Fruit fly (Drosophila melanogaster) whole organism, embryonic: ENCODE measurements around the gene CG1545.

Experiments
- B-H1 ChIP-seq: fragments of 200-800 bp; sonication (Bioruptor generic); IDR thresholded peaks from 3 replicates; pipeline ENCODE4 v1.3.6; 2022; ENCODE audit warnings: missing biosample characterization, missing genetic modification characterization
- BtbVII ChIP-seq: fragments of 200-800 bp; sonication (Bioruptor generic); optimal IDR thresholded peaks from 3 replicates; lab custom pipeline; 2017; ENCODE audit warnings: missing biosample characterization, mild to moderate bottlenecking, missing genetic modification characterization
- CG12155 ChIP-seq: fragments of 200-800 bp; sonication (Bioruptor generic); optimal IDR thresholded peaks from 3 replicates; lab custom pipeline; 2016; ENCODE audit warnings: missing biosample characterization, missing genetic modification characterization
- CG12219 ChIP-seq: fragments of 200-800 bp; sonication (Bioruptor generic); optimal IDR thresholded peaks from 3 replicates; lab custom pipeline; 2018; ENCODE audit warnings: missing biosample characterization, mild to moderate bottlenecking, missing genetic modification characterization
- CG14441 ChIP-seq: fragments of 200-800 bp; sonication (Bioruptor generic); IDR thresholded peaks from 2 replicates; pipeline ENCODE4 v1.3.6; 2022; ENCODE audit warnings: missing biosample characterization, missing genetic modification characterization
- CG17328 ChIP-seq: fragments of 200-800 bp; sonication (Bioruptor generic); IDR thresholded peaks from 2 replicates; pipeline ENCODE4 v1.3.6; 2022; ENCODE audit warnings: missing biosample characterization, missing genetic modification characterization
- CG17612 ChIP-seq: fragments of 200-800 bp; sonication (Bioruptor generic); IDR thresholded peaks from 2 replicates; pipeline ENCODE4 v1.3.6; 2022; ENCODE audit warnings: missing biosample characterization, missing genetic modification characterization
- CG17912 ChIP-seq: fragments of 200-800 bp; sonication (Bioruptor generic); optimal IDR thresholded peaks from 2 replicates; lab custom pipeline; 2018; ENCODE audit warnings: missing biosample characterization, mild to moderate bottlenecking, missing genetic modification characterization
- CG1832 ChIP-seq: fragments of 200-800 bp; sonication (Bioruptor generic); optimal IDR thresholded peaks from 2 replicates; lab custom pipeline; 2017; ENCODE audit warnings: missing biosample characterization, mild to moderate bottlenecking, missing genetic modification characterization, inconsistent platforms
- CG2875 ChIP-seq: fragments of 200-800 bp; sonication (Bioruptor generic); optimal IDR thresholded peaks from 2 replicates; lab custom pipeline; 2017; ENCODE audit warnings: missing biosample characterization, mild to moderate bottlenecking, missing genetic modification characterization, missing genetic modification reagents
- CG30020 ChIP-seq: fragments of 200-800 bp; optimal IDR thresholded peaks from 2 replicates; lab custom pipeline; 2019; ENCODE audit warnings: missing biosample characterization, mild to moderate bottlenecking, missing genetic modification characterization, moderate library complexity
- CG6791 ChIP-seq: fragments of 200-800 bp; sonication (Bioruptor generic); IDR thresholded peaks from 3 replicates; pipeline ENCODE4 v1.3.6; 2022; ENCODE audit warnings: missing biosample characterization, missing genetic modification characterization; ENCODE audit not compliant: partially characterized antibody
- CG7556 ChIP-seq: fragments of 200-800 bp; sonication (Bioruptor generic); optimal IDR thresholded peaks from 2 replicates; lab custom pipeline; 2017; ENCODE audit warnings: missing biosample characterization, mild to moderate bottlenecking, missing genetic modification characterization
- CG7928 ChIP-seq: fragments of 200-800 bp; sonication (Bioruptor generic); optimal IDR thresholded peaks from 2 replicates; lab custom pipeline; 2017; ENCODE audit warnings: missing biosample characterization, mild to moderate bottlenecking, missing genetic modification characterization
- CG8388 ChIP-seq: fragments of 200-800 bp; sonication (Bioruptor generic); optimal IDR thresholded peaks from 2 replicates; lab custom pipeline; 2019; ENCODE audit warnings: missing biosample characterization, mild to moderate bottlenecking, missing genetic modification characterization, moderate library complexity
- D ChIP-seq, 2 experiments: fragments of 200-800 bp in 1 of 2; fragments of >200 bp in 1 of 2; sonication (Bioruptor generic) in 1 of 2; optimal IDR thresholded peaks; 2 replicates in 1 of 2; 3 replicates in 1 of 2; lab custom pipeline; 2017; ENCODE audit warnings: mild to moderate bottlenecking in 1 of 2, missing biosample characterization in 1 of 2, missing genetic modification characterization in 1 of 2, missing genetic modification reagents in 1 of 2
- Fer2 ChIP-seq: fragments of 200-800 bp; sonication (Bioruptor generic); optimal IDR thresholded peaks from 2 replicates; lab custom pipeline; 2018; ENCODE audit warnings: missing biosample characterization, mild to moderate bottlenecking, missing genetic modification characterization, moderate library complexity
- Gsc ChIP-seq: fragments of 200-800 bp; sonication (Bioruptor generic); IDR thresholded peaks from 2 replicates; pipeline ENCODE4 v1.3.6; 2022; ENCODE audit warnings: missing biosample characterization, missing genetic modification characterization
- Gug ChIP-seq: fragments of 200-800 bp; sonication (Bioruptor generic); IDR thresholded peaks from 4 replicates; pipeline ENCODE4 v1.3.6; 2022; ENCODE audit warnings: missing biosample characterization, missing genetic modification characterization
- Hr3 ChIP-seq: fragments of 200-800 bp; sonication (Bioruptor generic); optimal IDR thresholded peaks from 3 replicates; lab custom pipeline; 2016; ENCODE audit warnings: missing biosample characterization, missing genetic modification characterization
- Hr78 ChIP-seq, 2 experiments: fragments of 200-800 bp in 1 of 2; fragments of >200 bp in 1 of 2; sonication (Bioruptor generic) in 1 of 2; optimal IDR thresholded peaks; 2 replicates each; lab custom pipeline; 2017 to 2019; ENCODE audit warnings: missing biosample characterization in 2 of 2, missing genetic modification characterization in 2 of 2, mild to moderate bottlenecking in 1 of 2, moderate library complexity in 1 of 2
- Mrtf ChIP-seq: fragments of 200-800 bp; sonication (Bioruptor generic); IDR thresholded peaks from 3 replicates; pipeline ENCODE4 v1.3.6; 2022; ENCODE audit warnings: missing biosample characterization, missing genetic modification characterization
- PHDP ChIP-seq: fragments of 200-800 bp; sonication (Bioruptor generic); optimal IDR thresholded peaks from 3 replicates; lab custom pipeline; 2018; ENCODE audit warnings: missing biosample characterization, mild to moderate bottlenecking, missing genetic modification characterization, moderate library complexity
- Scr ChIP-seq: fragments of 200-800 bp; sonication (Bioruptor generic); IDR thresholded peaks from 2 replicates; pipeline ENCODE4 v1.3.6; 2022; ENCODE audit warnings: missing biosample characterization, missing genetic modification characterization; ENCODE audit not compliant: partially characterized antibody
- Sin3A ChIP-seq: fragments of >200 bp; optimal IDR thresholded peaks from 2 replicates; lab custom pipeline; 2018
- Xbp1 ChIP-seq: fragments of 200-800 bp; sonication (Bioruptor generic); optimal IDR thresholded peaks from 3 replicates; lab custom pipeline; 2016; ENCODE audit warnings: missing biosample characterization, mild to moderate bottlenecking, missing genetic modification characterization
- amos ChIP-seq: fragments of 200-800 bp; sonication (Bioruptor generic); IDR thresholded peaks from 2 replicates; pipeline ENCODE4 v1.3.6; 2022; ENCODE audit warnings: missing biosample characterization, missing genetic modification characterization; ENCODE audit not compliant: partially characterized antibody
- bbx ChIP-seq: fragments of 200-800 bp; sonication (Bioruptor generic); IDR thresholded peaks from 2 replicates; pipeline ENCODE4 v1.3.6; 2022; ENCODE audit warnings: missing biosample characterization, missing genetic modification characterization; ENCODE audit not compliant: partially characterized antibody
- dpn ChIP-seq, 2 experiments: fragments of 200-800 bp; sonication (Bioruptor generic); optimal IDR thresholded peaks; 3 replicates each; lab custom pipeline; 2016; ENCODE audit warnings: missing biosample characterization in 2 of 2, missing genetic modification characterization in 2 of 2
- dysf ChIP-seq: fragments of 200-800 bp; sonication (Bioruptor generic); IDR thresholded peaks from 3 replicates; pipeline ENCODE4 v1.3.6; 2022; ENCODE audit warnings: missing biosample characterization, missing genetic modification characterization
- esg ChIP-seq: fragments of 200-800 bp; sonication (Bioruptor generic); conservative IDR thresholded peaks from 2 replicates; pipeline ENCODE4 v1.3.6; 2022; ENCODE audit warnings: missing biosample characterization, missing genetic modification characterization
- exex ChIP-seq: fragments of 200-800 bp; sonication (Bioruptor generic); optimal IDR thresholded peaks from 4 replicates; lab custom pipeline; 2018; ENCODE audit warnings: missing biosample characterization, mild to moderate bottlenecking, missing genetic modification characterization, moderate library complexity
- fd3F ChIP-seq: fragments of 200-800 bp; sonication (Bioruptor generic); optimal IDR thresholded peaks from 2 replicates; lab custom pipeline; 2018; ENCODE audit warnings: missing biosample characterization, mild to moderate bottlenecking, missing genetic modification characterization, moderate library complexity
- gce ChIP-seq: fragments of 200-800 bp; sonication (Bioruptor generic); IDR thresholded peaks from 3 replicates; pipeline ENCODE4 v1.3.6; 2022; ENCODE audit warnings: missing biosample characterization, missing genetic modification characterization
- hkb ChIP-seq, 2 experiments: fragments of 200-800 bp in 1 of 2; fragments of >200 bp in 1 of 2; sonication (Bioruptor generic) in 1 of 2; IDR thresholded peaks in 1 of 2; optimal IDR thresholded peaks in 1 of 2; 2 replicates each; pipeline versions ENCODE4 v1.3.6 to Lab custom; 2017 to 2022; ENCODE audit warnings: missing biosample characterization in 1 of 2, missing genetic modification characterization in 1 of 2
- inv ChIP-seq: fragments of 200-800 bp; sonication (Bioruptor generic); IDR thresholded peaks from 2 replicates; pipeline ENCODE4 v1.3.6; 2022; ENCODE audit warnings: missing biosample characterization, missing genetic modification characterization; ENCODE audit not compliant: partially characterized antibody
- ken ChIP-seq: fragments of 200-800 bp; sonication (Bioruptor generic); IDR thresholded peaks from 3 replicates; pipeline ENCODE4 v1.3.6; 2022; ENCODE audit warnings: missing biosample characterization, missing genetic modification characterization
- klu ChIP-seq: fragments of 200-800 bp; sonication (Bioruptor generic); IDR thresholded peaks from 2 replicates; pipeline ENCODE4 v1.3.6; 2022; ENCODE audit warnings: missing biosample characterization, missing genetic modification characterization
- luna ChIP-seq: fragments of 200-800 bp; sonication (Bioruptor generic); optimal IDR thresholded peaks from 2 replicates; lab custom pipeline; 2016; ENCODE audit warnings: missing biosample characterization, missing genetic modification characterization
- mirr ChIP-seq: fragments of 200-800 bp; sonication (Bioruptor generic); optimal IDR thresholded peaks from 3 replicates; lab custom pipeline; 2018; ENCODE audit warnings: missing biosample characterization, mild to moderate bottlenecking, missing genetic modification characterization
- nau ChIP-seq: fragments of 200-800 bp; sonication (Bioruptor generic); optimal IDR thresholded peaks from 3 replicates; lab custom pipeline; 2017; ENCODE audit warnings: missing biosample characterization, mild to moderate bottlenecking, missing genetic modification characterization, missing genetic modification reagents
- pan ChIP-seq, 4 experiments: fragments of >200 bp in 3 of 4; fragments of 200-800 bp in 1 of 4; sonication (Bioruptor generic) in 1 of 4; optimal IDR thresholded peaks in 3 of 4; IDR thresholded peaks in 1 of 4; 2 replicates each; pipeline versions ENCODE4 v1.3.6 to Lab custom; 2017 to 2022; ENCODE audit warnings: missing biosample characterization in 2 of 4, missing genetic modification characterization in 2 of 4, mixed read lengths in 1 of 4
- pros ChIP-seq: fragments of 200-800 bp; sonication (Bioruptor generic); optimal IDR thresholded peaks from 3 replicates; lab custom pipeline; 2019; ENCODE audit warnings: missing biosample characterization, mild to moderate bottlenecking, missing genetic modification characterization, moderate library complexity
- psq ChIP-seq: fragments of 200-800 bp; sonication (Bioruptor generic); optimal IDR thresholded peaks from 2 replicates; lab custom pipeline; 2017; ENCODE audit warnings: missing biosample characterization, missing genetic modification characterization
- seq ChIP-seq: fragments of 200-800 bp; sonication (Bioruptor generic); IDR thresholded peaks from 2 replicates; pipeline ENCODE4 v1.3.6; 2022; ENCODE audit warnings: missing biosample characterization, missing genetic modification characterization
- stwl ChIP-seq: fragments of 200-800 bp; sonication (Bioruptor generic); optimal IDR thresholded peaks from 3 replicates; lab custom pipeline; 2018; ENCODE audit warnings: missing biosample characterization, mild to moderate bottlenecking, missing genetic modification characterization, moderate library complexity
- yki ChIP-seq: fragments of >200 bp; optimal IDR thresholded peaks from 3 replicates; lab custom pipeline; 2018

The CG1545 gene

dm6 chrX:11108148-11108844 lies 48.9 kb upstream of the CG1545 start, which contains the start of gene Hsp60A (continued):
- TF ChIP-seq CG2875 (no peak), CG12155 (peak; percentile 28), pan (optimal IDR thresholded peaks at IDR 0.05; lab: Kevin White, UChicago) (no peak), pan (GFP tag; optimal IDR thresholded peaks at IDR 0.05 in 1 of 2, IDR thresholded peaks at IDR 0.05 in 1 of 2) (peak in 1 of 2 experiments; percentile 39), Gsc (GFP tag; lab: Robert Waterston, UW) (no peak), yki (lab: Kevin White, UChicago) (no peak), CG12219 (no peak), BtbVII (no peak), gce (GFP tag; lab: Robert Waterston, UW) (no peak), esg (GFP tag; lab: Robert Waterston, UW) (peak; percentile 24; the same call in 1 of the 2 replicates), PHDP (tag; lab: Kevin White, UChicago) (peak; percentile 70), dpn (GFP tag; optimal IDR thresholded peaks at IDR 0.05; lab: Kevin White, UChicago) (peak; percentile 42 to 48), hkb (optimal IDR thresholded peaks at IDR 0.05; lab: Kevin White, UChicago) (no peak), hkb (GFP tag; IDR thresholded peaks at IDR 0.05; lab: Robert Waterston, UW) (no peak), klu (no peak), seq (GFP tag; lab: Robert Waterston, UW) (no peak), mirr (GFP tag; lab: Kevin White, UChicago) (no peak), psq (no peak), inv (peak; percentile 81), CG6791 (peak; percentile 78), CG7928 (GFP tag; lab: Kevin White, UChicago) (no peak), CG17912 (no peak), CG14441 (GFP tag; lab: Robert Waterston, UW) (peak; percentile 38; the same call in 1 of the 2 replicates), dysf (GFP tag; lab: Robert Waterston, UW) (no peak; the same call in 2 of the 3 replicates), Hr3 (GFP tag; lab: Kevin White, UChicago) (peak; percentile 36), CG8388 (GFP tag; lab: Kevin White, UChicago) (peak; percentile 15), Hr78 (GFP tag; optimal IDR thresholded peaks at IDR 0.05; lab: Kevin White, UChicago) (no peak), Scr (peak; percentile 87), stwl (tag; lab: Kevin White, UChicago) (peak; percentile 50), luna (no peak), CG17328 (no peak), CG30020 (tag; lab: Kevin White, UChicago) (peak; percentile 25), B-H1 (GFP tag; lab: Robert Waterston, UW) (peak; percentile 34; the same call in 1 of the 3 replicates), CG1832 (GFP tag; lab: Kevin White, UChicago) (no peak), Mrtf (GFP tag; lab: Robert Waterston, UW) (no peak), Gug (GFP tag; lab: Robert Waterston, UW) (no peak), CG17612 (GFP tag; lab: Robert Waterston, UW) (no peak), Xbp1 (GFP tag; lab: Kevin White, UChicago) (peak; percentile 59), bbx (GFP tag; lab: Robert Waterston, UW) (peak; percentile 72), Sin3A (lab: Kevin White, UChicago) (peak; percentile 10), Fer2 (peak; percentile 7), amos (GFP tag; lab: Robert Waterston, UW) (peak; percentile 75), nau (GFP tag; lab: Kevin White, UChicago) (no peak), D (optimal IDR thresholded peaks at IDR 0.05; lab: Kevin White, UChicago) (no peak), D (GFP tag; optimal IDR thresholded peaks at IDR 0.05; lab: Kevin White, UChicago) (no peak), pros (no peak), exex (tag; lab: Kevin White, UChicago) (peak; percentile 12), fd3F (GFP tag; lab: Kevin White, UChicago) (no peak), CG7556 (GFP tag; lab: Kevin White, UChicago) (peak; percentile 21), ken (GFP tag; lab: Robert Waterston, UW) (0 out of 3 replicates have a peak, but pooled peaks have one; percentile 42)
